Fruit fly (Drosophila melanogaster): ENCODE measurements around the gene CG31689.
A peak's percentile ranks its signal among the peaks of the same experiment; 100 is the strongest.

The CG31689 gene

DNA sequence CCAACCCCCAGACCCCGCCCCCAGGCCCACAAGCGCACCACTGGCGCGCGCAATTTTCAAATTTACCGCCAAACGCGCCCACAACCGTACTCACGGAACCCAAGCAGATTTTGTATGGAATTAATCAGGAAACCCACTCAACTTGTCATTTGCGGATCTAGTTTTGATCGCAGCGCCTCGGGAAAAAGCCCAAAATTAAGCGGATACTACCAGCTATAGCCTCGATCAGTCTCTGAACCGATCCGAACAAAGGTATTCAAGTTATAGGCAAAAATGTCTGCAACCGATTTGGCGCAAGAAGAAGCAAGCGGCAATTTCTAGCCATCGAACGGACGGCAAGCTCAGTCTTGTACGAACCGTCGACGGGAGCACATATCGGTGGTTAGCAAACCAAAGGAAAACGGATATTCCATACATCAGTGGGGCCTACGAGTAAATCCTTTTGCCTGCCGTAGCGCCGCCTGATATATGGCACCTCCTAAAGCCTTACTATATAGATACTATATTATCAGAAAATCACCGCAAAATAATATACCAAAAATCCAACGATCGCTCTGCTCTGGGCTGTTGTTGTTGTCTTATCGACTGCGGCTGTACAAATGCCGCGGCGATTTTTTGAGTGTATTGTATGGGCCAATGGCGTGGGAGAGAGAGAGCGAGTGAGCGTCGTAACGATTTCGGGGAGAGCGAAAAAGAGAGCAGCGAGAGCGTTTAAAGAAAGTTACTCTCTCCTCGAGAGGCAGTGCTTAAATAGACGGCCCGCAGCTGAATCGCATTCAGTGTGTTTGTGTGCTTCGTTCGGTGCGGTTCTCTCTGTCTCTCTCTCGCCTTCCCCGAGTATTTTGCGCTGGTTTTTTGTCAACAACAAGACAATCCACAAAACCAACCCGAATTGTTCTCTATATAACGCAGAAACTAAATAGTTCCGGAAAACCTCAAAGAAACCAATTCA, 27.3 kb downstream of the CG31689 start, which contains the start of gene Pgk (continued):
- TF ChIP-seq CG10274 (GFP tag; optimal IDR thresholded peaks at IDR 0.05) (no peak), ftz-f1 (GFP tag; optimal IDR thresholded peaks at IDR 0.05) (no peak), CG12299 (tag; optimal IDR thresholded peaks at IDR 0.05) (peak; percentile 48), Lim3 (GFP tag; IDR thresholded peaks at IDR 0.05) (no peak), CG6765 (GFP tag; optimal IDR thresholded peaks at IDR 0.05) (peak; percentile 78), Atf-2 (GFP tag; optimal IDR thresholded peaks at IDR 0.05) (no peak), MBD-R2 (GFP tag; IDR thresholded peaks at IDR 0.05) (no peak), H2.0 (GFP tag; IDR thresholded peaks at IDR 0.05) (no peak), Myb (GFP tag; optimal IDR thresholded peaks at IDR 0.05) (peak; percentile 37), sens-2 (GFP tag; IDR thresholded peaks at IDR 0.05) (no peak), ssp (GFP tag; IDR thresholded peaks at IDR 0.05) (no peak), gem (tag; optimal IDR thresholded peaks at IDR 0.05) (peak; percentile 45), MESR4 (GFP tag; optimal IDR thresholded peaks at IDR 0.05) (peak; percentile 39), Fer3 (tag; optimal IDR thresholded peaks at IDR 0.05) (peak; percentile 45), CG10543 (GFP tag; optimal IDR thresholded peaks at IDR 0.05) (peak; percentile 81), HmgD (GFP tag; optimal IDR thresholded peaks at IDR 0.05) (peak; percentile 36), CG15073 (GFP tag; optimal IDR thresholded peaks at IDR 0.05) (no peak), ro (GFP tag; IDR thresholded peaks at IDR 0.05) (no peak), otp (GFP tag; IDR thresholded peaks at IDR 0.05) (no peak), CG17385 (GFP tag; optimal IDR thresholded peaks at IDR 0.05) (peak; percentile 100), Sox102F (GFP tag; optimal IDR thresholded peaks at IDR 0.05) (peak; percentile 49), pfk (GFP tag; optimal IDR thresholded peaks at IDR 0.05) (peak; percentile 30), klu (GFP tag; IDR thresholded peaks at IDR 0.05) (no peak), esg (GFP tag; conservative IDR thresholded peaks at IDR 0.05) (no peak), Nf-YB (GFP tag; optimal IDR thresholded peaks at IDR 0.05) (peak; percentile 89), cg (GFP tag; optimal IDR thresholded peaks at IDR 0.05) (peak; percentile 41), CG6854 (GFP tag; optimal IDR thresholded peaks at IDR 0.05) (peak; percentile 80), Ssrp (tag; optimal IDR thresholded peaks at IDR 0.05) (no peak), pum (GFP tag; optimal IDR thresholded peaks at IDR 0.05) (no peak), dati (GFP tag; IDR thresholded peaks at IDR 0.05) (no peak), Atf6 (GFP tag; IDR thresholded peaks at IDR 0.05) (no peak), zen2 (GFP tag; IDR thresholded peaks at IDR 0.05; ENCODE audit: partially characterized antibody) (no peak), Adf1 (GFP tag; IDR thresholded peaks at IDR 0.05) (no peak), CG8359 (GFP tag; optimal IDR thresholded peaks at IDR 0.05; ENCODE audit: borderline replicate concordance) (no peak), Trl (optimal IDR thresholded peaks at IDR 0.05) (peak; percentile 99 to 100), Trl (GFP tag; optimal IDR thresholded peaks at IDR 0.05) (peak; percentile 91), CG9727 (GFP tag; optimal IDR thresholded peaks at IDR 0.05) (peak; percentile 49), mld (GFP tag; IDR thresholded peaks at IDR 0.05; ENCODE audit: partially characterized antibody) (no peak), CG7839 (tag; optimal IDR thresholded peaks at IDR 0.05) (peak; percentile 30), CG7963 (GFP tag; IDR thresholded peaks at IDR 0.05; ENCODE audit: partially characterized antibody) (no peak), kay (GFP tag; optimal IDR thresholded peaks at IDR 0.05) (no peak), CG18476 (GFP tag; optimal IDR thresholded peaks at IDR 0.05) (peak; percentile 59), CG7987 (GFP tag; optimal IDR thresholded peaks at IDR 0.05) (peak; percentile 31), bowl (GFP tag; IDR thresholded peaks at IDR 0.05) (no peak), Xbp1 (GFP tag; optimal IDR thresholded peaks at IDR 0.05) (peak; percentile 30), BtbVII (GFP tag; optimal IDR thresholded peaks at IDR 0.05) (peak; percentile 82), fd64A (GFP tag; optimal IDR thresholded peaks at IDR 0.05) (no peak), CG15269 (tag; optimal IDR thresholded peaks at IDR 0.05) (peak; percentile 56), CG31441 (GFP tag; IDR thresholded peaks at IDR 0.05) (no peak)

Data from whole organism, embryonic.